Worm (Caenorhabditis elegans): Measurements from ENCODE around the gene nas-23.

nas-23 gene

ce11 chrII:7530944-7531343 is 37.4 kb upstream of the nas-23 start, which contains the start of gene wrt-1:
wrt-1 (plus strand) TSS chrII:7530996.
- TF ChIP-seq ham-2 (GFP tag; optimal IDR thresholded peaks at IDR 0.05) (peak; percentile 13), hlh-1 (tag; optimal IDR thresholded peaks at IDR 0.05) (no peak)

ce11 chrII:7529078-7529683 is 35.7 kb upstream of the nas-23 start, which contains the start of gene ZK1290.5:
ZK1290.5 (plus strand) TSS chrII:7529643.
- no peak for TF ChIP-seq pha-4 (tag; optimal IDR thresholded peaks at IDR 0.05)
- TF ChIP-seq ceh-83 (GFP tag; optimal IDR thresholded peaks at IDR 0.05): no peak
- TF ChIP-seq hlh-1 (tag; optimal IDR thresholded peaks at IDR 0.05): peak; percentile 62
- no peak for TF ChIP-seq elt-3 (tag; optimal IDR thresholded peaks at IDR 0.05)
- TF ChIP-seq drap-1 (GFP tag; optimal IDR thresholded peaks at IDR 0.05): no peak
- TF ChIP-seq ztf-11 (tag; optimal IDR thresholded peaks at IDR 0.05): no peak
- TF ChIP-seq unc-62 (GFP tag; optimal IDR thresholded peaks at IDR 0.05): peak; percentile 76
- peak; percentile 46 for TF ChIP-seq nhr-237 (tag; optimal IDR thresholded peaks at IDR 0.05)
- peak; percentile 70 for TF ChIP-seq unc-120 (tag; optimal IDR thresholded peaks at IDR 0.05; ENCODE audit: poor library complexity, severe bottlenecking)
- no peak for TF ChIP-seq lin-32 (GFP tag; optimal IDR thresholded peaks at IDR 0.05)

- no peak for TF ChIP-seq ceh-43 (GFP tag; optimal IDR thresholded peaks at IDR 0.05)
- no peak for TF ChIP-seq nhr-28 (tag; optimal IDR thresholded peaks at IDR 0.05)
- TF ChIP-seq elt-3 (tag; optimal IDR thresholded peaks at IDR 0.05): no peak
- TF ChIP-seq bed-3 (GFP tag; optimal IDR thresholded peaks at IDR 0.05): no peak
- no peak for TF ChIP-seq lin-13 (tag; optimal IDR thresholded peaks at IDR 0.05)
- no peak for TF ChIP-seq ham-2 (GFP tag; optimal IDR thresholded peaks at IDR 0.05)
- TF ChIP-seq lin-32 (GFP tag; optimal IDR thresholded peaks at IDR 0.05): no peak
- no peak for TF ChIP-seq tbx-8 (GFP tag; optimal IDR thresholded peaks at IDR 0.05)
- TF ChIP-seq nhr-2 (tag; optimal IDR thresholded peaks at IDR 0.05): no peak
- no peak for TF ChIP-seq unc-120 (tag; optimal IDR thresholded peaks at IDR 0.05; ENCODE audit: poor library complexity, severe bottlenecking)
- TF ChIP-seq elt-1 (tag; optimal IDR thresholded peaks at IDR 0.05; ENCODE audit: borderline replicate concordance, insufficient read depth): no peak
- TF ChIP-seq snpc-4 (tag; optimal IDR thresholded peaks at IDR 0.05): no peak
- no peak for TF ChIP-seq lsy-2 (tag; optimal IDR thresholded peaks at IDR 0.05)
- TF ChIP-seq pha-4 (tag; optimal IDR thresholded peaks at IDR 0.05): no peak
- no peak for TF ChIP-seq ces-1 (GFP tag; optimal IDR thresholded peaks at IDR 0.05)
- TF ChIP-seq mab-5 (tag; optimal IDR thresholded peaks at IDR 0.05): no peak
- no peak for TF ChIP-seq ztf-11 (tag; optimal IDR thresholded peaks at IDR 0.05)
These were observed 34.7 kb upstream of the nas-23 start for ce11 chrII:7528210-7528609.

ce11 chrII:7525458-7525857 is 32.0 kb upstream of the nas-23 start, which contains the start of the genes ZK1290.7 and rnh-1.1:
ZK1290.7 (minus strand) TSS chrII:7525558.
rnh-1.1 (plus strand) TSS chrII:7525738.
- TF ChIP-seq tbx-8 (GFP tag; optimal IDR thresholded peaks at IDR 0.05): no peak
- no peak for TF ChIP-seq mep-1 (tag; optimal IDR thresholded peaks at IDR 0.05)
- TF ChIP-seq elt-3 (tag; optimal IDR thresholded peaks at IDR 0.05): no peak
- TF ChIP-seq pha-4 (tag; optimal IDR thresholded peaks at IDR 0.05): no peak
- TF ChIP-seq snpc-4 (tag; optimal IDR thresholded peaks at IDR 0.05): no peak
- no peak for TF ChIP-seq nhr-76 (tag; optimal IDR thresholded peaks at IDR 0.05)

DNA sequence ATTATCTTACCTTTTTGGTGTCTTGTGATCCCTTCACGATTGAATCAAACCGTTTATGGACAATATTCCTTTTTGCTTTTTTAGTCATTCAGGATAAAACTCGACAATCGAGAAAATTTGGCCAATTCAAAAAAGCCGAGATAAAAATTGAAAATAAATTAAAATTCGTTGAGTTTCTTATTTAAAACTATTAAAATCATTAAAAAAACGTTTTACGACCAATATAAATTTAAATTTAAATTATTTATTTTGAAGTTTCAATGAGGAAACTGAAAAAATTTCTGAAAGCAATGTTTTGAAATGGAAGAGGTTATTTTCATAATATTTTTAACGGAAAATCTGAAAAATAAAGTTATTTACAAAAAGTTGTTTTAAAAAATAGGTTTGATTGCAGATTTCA is 29.8 kb upstream of the nas-23 start, which contains the start of gene ZK1290.15:
Gene ZK1290.15, plus strand, starts transcription at position 301 of the 400 bp plus-strand sequence.
- TF ChIP-seq cnd-1 (tag; optimal IDR thresholded peaks at IDR 0.05): no peak

DNA sequence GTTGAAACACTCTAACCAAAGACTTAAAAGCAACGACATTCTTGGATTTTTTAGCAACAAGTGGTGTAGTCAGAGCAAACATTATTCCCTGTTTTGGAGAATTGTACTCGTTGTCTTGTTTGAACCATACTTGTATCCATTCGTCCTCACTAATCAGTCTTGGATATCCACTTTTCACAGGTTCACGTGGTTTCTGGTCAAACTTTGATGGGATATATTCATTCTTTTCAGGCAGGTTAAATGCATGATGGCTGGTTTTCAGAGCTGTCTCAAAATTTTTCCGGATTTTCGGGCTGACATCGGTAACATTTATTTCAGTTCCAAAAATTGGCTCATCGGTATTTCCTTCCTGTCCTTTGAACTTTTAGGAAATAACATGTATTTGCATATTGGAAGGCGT is 27.9 kb upstream of the nas-23 start:
- no peak for TF ChIP-seq ham-2 (GFP tag; optimal IDR thresholded peaks at IDR 0.05)
- TF ChIP-seq nhr-2 (tag; optimal IDR thresholded peaks at IDR 0.05): no peak
- TF ChIP-seq elt-1 (tag; optimal IDR thresholded peaks at IDR 0.05; ENCODE audit: borderline replicate concordance, insufficient read depth): no peak
- no peak for TF ChIP-seq sem-2 (GFP tag; optimal IDR thresholded peaks at IDR 0.05)
- TF ChIP-seq nhr-76 (tag; optimal IDR thresholded peaks at IDR 0.05): no peak
- no peak for TF ChIP-seq ces-1 (GFP tag; optimal IDR thresholded peaks at IDR 0.05)
- TF ChIP-seq nhr-12 (tag; optimal IDR thresholded peaks at IDR 0.05): no peak
- no peak for TF ChIP-seq M03D4.4 (tag; optimal IDR thresholded peaks at IDR 0.05)

Measured in whole organism, mixed stage, embryonic.